Worm (Caenorhabditis elegans) whole organism, L2 larva: Measurements from ENCODE around the gene cest-3.

Experiments used
- C34F6.9 ChIP-seq: fragments of 150-350 bp; optimal IDR thresholded peaks from 2 replicates; lab custom pipeline; 2014; ENCODE audit warnings: missing biosample characterization, missing genetic modification characterization
- F13H6.1 ChIP-seq: sonication (generic microtip); optimal IDR thresholded peaks from 2 replicates; lab custom pipeline; 2016; ENCODE audit warnings: missing genetic modification characterization, missing compliant biosample characterization
- R02D3.7 ChIP-seq: fragments of 150-350 bp; optimal IDR thresholded peaks from 2 replicates; lab custom pipeline; 2014; ENCODE audit warnings: missing biosample characterization, missing genetic modification characterization
- Y55F3AM.14 ChIP-seq: fragments of 200-800 bp; sonication (Bioruptor generic); optimal IDR thresholded peaks from 2 replicates; lab custom pipeline; 2018; ENCODE audit warnings: mild to moderate bottlenecking, missing genetic modification characterization, missing compliant biosample characterization
- ZK546.5 ChIP-seq: sonication (generic microtip); optimal IDR thresholded peaks from 2 replicates; lab custom pipeline; 2017; ENCODE audit warnings: missing biosample characterization, missing genetic modification characterization
- alr-1 ChIP-seq: fragments of 150-350 bp; optimal IDR thresholded peaks from 2 replicates; lab custom pipeline; 2014; ENCODE audit warnings: missing biosample characterization, missing genetic modification characterization
- aly-2 ChIP-seq: fragments of 150-350 bp; optimal IDR thresholded peaks from 2 replicates; lab custom pipeline; 2014; ENCODE audit warnings: missing biosample characterization, missing genetic modification characterization
- ceh-16 ChIP-seq: fragments of 150-350 bp; optimal IDR thresholded peaks from 2 replicates; lab custom pipeline; 2014; ENCODE audit warnings: missing biosample characterization, missing genetic modification characterization
- ceh-82 ChIP-seq: fragments of 150-350 bp; optimal IDR thresholded peaks from 2 replicates; lab custom pipeline; 2014; ENCODE audit warnings: missing biosample characterization, missing genetic modification characterization
- crh-2 ChIP-seq: sonication (generic microtip); optimal IDR thresholded peaks from 2 replicates; lab custom pipeline; 2017; ENCODE audit warnings: missing biosample characterization, missing genetic modification characterization
- egl-27 ChIP-seq: sonication (generic microtip); optimal IDR thresholded peaks from 3 replicates; lab custom pipeline; 2017; ENCODE audit warnings: missing biosample characterization, missing genetic modification reagents, missing genetic modification characterization
- elt-3 ChIP-seq: sonication (generic microtip); optimal IDR thresholded peaks from 2 replicates; lab custom pipeline; 2017; ENCODE audit warnings: missing biosample characterization, missing genetic modification characterization
- fos-1 ChIP-seq: fragments of 150-350 bp; optimal IDR thresholded peaks from 2 replicates; lab custom pipeline; 2014; ENCODE audit warnings: missing biosample characterization, missing genetic modification characterization
- lin-13 ChIP-seq: fragments of 150-350 bp; optimal IDR thresholded peaks from 2 replicates; lab custom pipeline; 2014; ENCODE audit warnings: missing biosample characterization, missing genetic modification reagents, missing genetic modification characterization
- lin-39 ChIP-seq: fragments of 150-350 bp; optimal IDR thresholded peaks from 2 replicates; lab custom pipeline; 2014; ENCODE audit warnings: missing biosample characterization, missing genetic modification reagents, missing genetic modification characterization
- lsy-2 ChIP-seq, 2 experiments: fragments of 150-350 bp in 1 of 2; sonication (generic microtip) in 1 of 2; optimal IDR thresholded peaks; 2 replicates each; lab custom pipeline; 2014 to 2017; ENCODE audit warnings: missing biosample characterization in 2 of 2, missing genetic modification characterization in 2 of 2
- mbf-1 ChIP-seq: sonication (generic microtip); optimal IDR thresholded peaks from 2 replicates; lab custom pipeline; 2017; ENCODE audit warnings: missing biosample characterization, missing genetic modification characterization
- mdl-1 ChIP-seq, 2 experiments: fragments of 150-350 bp in 1 of 2; sonication (generic microtip) in 1 of 2; optimal IDR thresholded peaks; 2 replicates each; lab custom pipeline; 2017; ENCODE audit warnings: missing biosample characterization in 2 of 2, missing genetic modification characterization in 2 of 2
- nhr-10 ChIP-seq: sonication (generic microtip); optimal IDR thresholded peaks from 2 replicates; lab custom pipeline; 2017; ENCODE audit warnings: missing biosample characterization, missing genetic modification characterization
- nhr-11 ChIP-seq: fragments of 150-350 bp; optimal IDR thresholded peaks from 2 replicates; lab custom pipeline; 2014; ENCODE audit warnings: missing biosample characterization, missing genetic modification characterization
- nhr-12 ChIP-seq: fragments of 150-350 bp; optimal IDR thresholded peaks from 2 replicates; lab custom pipeline; 2014; ENCODE audit warnings: missing biosample characterization, missing genetic modification characterization
- nhr-129 ChIP-seq: fragments of 150-350 bp; optimal IDR thresholded peaks from 2 replicates; lab custom pipeline; 2014; ENCODE audit warnings: missing biosample characterization, missing genetic modification characterization
- nhr-21 ChIP-seq: fragments of 150-350 bp; optimal IDR thresholded peaks from 2 replicates; lab custom pipeline; 2014; ENCODE audit warnings: missing biosample characterization, missing genetic modification characterization
- nhr-23 ChIP-seq: fragments of 150-350 bp; optimal IDR thresholded peaks from 2 replicates; lab custom pipeline; 2014; ENCODE audit warnings: missing biosample characterization, missing genetic modification reagents, missing genetic modification characterization
- nhr-237 ChIP-seq: fragments of 150-350 bp; optimal IDR thresholded peaks from 2 replicates; lab custom pipeline; 2014; ENCODE audit warnings: missing biosample characterization, missing genetic modification characterization
- nhr-25 ChIP-seq: fragments of 150-350 bp; sonication (generic microtip); optimal IDR thresholded peaks from 3 replicates; lab custom pipeline; 2014; ENCODE audit warnings: missing biosample characterization, missing genetic modification characterization
- nhr-6 ChIP-seq: fragments of 150-350 bp; optimal IDR thresholded peaks from 2 replicates; lab custom pipeline; 2014; ENCODE audit warnings: missing biosample characterization, missing genetic modification characterization
- nhr-77 ChIP-seq: fragments of 150-350 bp; optimal IDR thresholded peaks from 2 replicates; lab custom pipeline; 2014; ENCODE audit warnings: missing biosample characterization, missing genetic modification characterization
- peb-1 ChIP-seq: fragments of 150-350 bp; optimal IDR thresholded peaks from 2 replicates; lab custom pipeline; 2014; ENCODE audit warnings: missing biosample characterization, missing genetic modification characterization
- sem-4 ChIP-seq: fragments of 150-350 bp; optimal IDR thresholded peaks from 2 replicates; lab custom pipeline; 2014; ENCODE audit warnings: missing biosample characterization, missing genetic modification reagents, missing genetic modification characterization
- sma-3 ChIP-seq: sonication (generic microtip); optimal IDR thresholded peaks from 2 replicates; lab custom pipeline; 2016; ENCODE audit warnings: missing genetic modification reagents, missing genetic modification characterization, missing compliant biosample characterization
- sma-9 ChIP-seq, 2 experiments: fragments of 150-350 bp in 1 of 2; sonication (generic microtip) in 1 of 2; optimal IDR thresholded peaks; 2 replicates each; lab custom pipeline; 2014 to 2016; ENCODE audit warnings: missing genetic modification characterization in 2 of 2, mild to moderate bottlenecking in 1 of 2, missing biosample characterization in 1 of 2, missing compliant biosample characterization in 1 of 2, missing genetic modification reagents in 1 of 2, moderate library complexity in 1 of 2
- snpc-4 ChIP-seq: fragments of 150-350 bp; optimal IDR thresholded peaks from 2 replicates; lab custom pipeline; 2014; ENCODE audit warnings: missing biosample characterization, missing genetic modification characterization
- unc-39 ChIP-seq: fragments of 150-350 bp; optimal IDR thresholded peaks from 2 replicates; lab custom pipeline; 2014; ENCODE audit warnings: missing biosample characterization, missing genetic modification characterization
- unc-55 ChIP-seq: fragments of 150-350 bp; sonication (generic microtip); optimal IDR thresholded peaks from 3 replicates; lab custom pipeline; 2014; ENCODE audit warnings: missing biosample characterization, missing genetic modification reagents, missing genetic modification characterization
- unc-62 ChIP-seq: fragments of 150-350 bp; optimal IDR thresholded peaks from 2 replicates; lab custom pipeline; 2014; ENCODE audit warnings: missing biosample characterization, missing genetic modification reagents, missing genetic modification characterization
- zag-1 ChIP-seq: fragments of 150-350 bp; optimal IDR thresholded peaks from 2 replicates; lab custom pipeline; 2014; ENCODE audit warnings: missing biosample characterization, missing genetic modification characterization
- ztf-1 ChIP-seq: fragments of 200-800 bp; sonication (Bioruptor generic); conservative IDR thresholded peaks from 2 replicates; pipeline ENCODE4 v1.3.6; 2022; ENCODE audit warnings: missing genetic modification characterization, missing compliant biosample characterization

The cest-3 gene

DNA sequence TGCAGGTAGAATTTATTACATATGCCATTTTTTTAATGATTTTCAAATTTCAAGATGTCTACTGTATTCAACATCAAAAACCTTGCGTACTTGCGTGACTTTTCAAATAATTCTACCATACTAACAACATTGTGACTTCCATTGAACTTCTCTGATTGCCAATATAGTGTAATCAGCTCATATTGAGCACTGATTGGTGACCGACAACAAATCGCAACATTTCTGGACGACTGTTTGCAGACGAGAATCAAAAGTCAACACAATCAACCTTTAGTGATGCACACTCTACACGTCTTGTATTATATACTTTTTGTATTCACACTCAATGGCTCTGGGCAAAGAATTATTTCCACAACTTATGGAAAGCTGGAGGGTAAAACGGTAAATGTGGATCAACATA is at the start of gene cest-3:
Gene cest-3, plus strand, starts transcription at position 190 of the 400 bp plus-strand sequence.
- TF ChIP-seq nhr-10 (tag; lab: Kevin White, UChicago) (no peak), nhr-6 (tag; lab: Kevin White, UChicago) (no peak), sma-9 (GFP tag; optimal IDR thresholded peaks at IDR 0.05; lab: Kevin White, UChicago) (peak; percentile 7), sma-9 (tag; optimal IDR thresholded peaks at IDR 0.05; lab: Kevin White, UChicago) (no peak), fos-1 (tag; lab: Kevin White, UChicago) (peak; percentile 13)

DNA sequence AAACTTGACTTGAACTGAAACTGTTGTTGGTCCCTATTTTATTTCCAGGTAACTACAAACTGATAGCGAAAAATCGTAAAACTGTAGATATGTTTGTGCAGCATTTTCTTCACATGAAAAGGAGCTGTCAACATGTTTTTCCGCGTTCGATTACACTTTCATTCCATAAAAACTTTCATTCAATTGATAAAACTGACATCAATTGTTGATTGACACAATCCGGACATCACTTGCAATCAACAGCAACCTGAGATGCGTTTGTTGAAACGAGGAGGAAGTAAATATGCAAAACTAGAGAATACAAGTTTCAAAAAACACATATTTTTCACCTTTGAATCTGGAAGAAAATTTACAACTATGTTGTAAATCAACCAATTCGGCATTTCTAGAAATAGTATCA is 44.1 kb upstream of the cest-3 start:
- TF ChIP-seq nhr-25 (tag; lab: Kevin White, UChicago) (no peak), ZK546.5 (tag; lab: Kevin White, UChicago) (no peak), nhr-129 (tag; lab: Kevin White, UChicago) (no peak), nhr-12 (tag; lab: Kevin White, UChicago) (no peak), unc-39 (no peak), elt-3 (tag; lab: Kevin White, UChicago) (no peak), unc-62 (no peak), mdl-1 (tag; optimal IDR thresholded peaks at IDR 0.05; lab: Kevin White, UChicago) (no peak), Y55F3AM.14 (GFP tag; lab: Kevin White, UChicago) (no peak), snpc-4 (no peak), ceh-16 (tag; lab: Kevin White, UChicago) (no peak), aly-2 (tag; lab: Kevin White, UChicago) (no peak), C34F6.9 (tag; lab: Kevin White, UChicago) (no peak), zag-1 (tag; lab: Kevin White, UChicago) (no peak), nhr-237 (tag; lab: Kevin White, UChicago) (no peak), nhr-6 (tag; lab: Kevin White, UChicago) (no peak), sma-3 (GFP tag; lab: Kevin White, UChicago) (no peak)

DNA sequence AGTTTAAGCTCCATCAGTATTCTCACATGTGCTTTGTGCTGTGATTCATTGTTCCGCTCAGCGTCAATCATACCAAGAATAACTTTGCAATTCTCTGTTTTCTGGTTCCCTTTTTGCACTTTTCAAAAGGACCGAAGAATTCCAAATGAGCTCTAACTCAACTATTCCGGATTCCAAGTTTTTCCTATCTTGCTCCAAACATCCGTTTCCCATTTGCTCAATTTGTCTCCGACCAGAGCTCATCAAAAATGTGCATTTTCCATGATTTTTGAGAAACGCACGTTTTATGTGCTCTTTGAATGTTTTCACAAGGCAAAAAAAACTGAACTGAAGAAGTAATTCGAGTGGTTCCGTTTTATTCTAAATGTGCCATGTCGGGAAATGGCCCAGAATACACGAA is 43.1 kb upstream of the cest-3 start:
- TF ChIP-seq sem-4 (tag; lab: Kevin White, UChicago) = peak; percentile 49
- TF ChIP-seq peb-1 (tag; lab: Kevin White, UChicago) = no peak
- TF ChIP-seq C34F6.9 (tag; lab: Kevin White, UChicago) = no peak
- no peak for TF ChIP-seq alr-1 (tag; lab: Kevin White, UChicago)
- TF ChIP-seq zag-1 (tag; lab: Kevin White, UChicago) = no peak
- no peak for TF ChIP-seq ceh-82
- no peak for TF ChIP-seq sma-3 (GFP tag; lab: Kevin White, UChicago)
- TF ChIP-seq nhr-21 (tag; lab: Kevin White, UChicago) = no peak
- no peak for TF ChIP-seq lin-13
- TF ChIP-seq fos-1 (tag; lab: Kevin White, UChicago) = no peak
- no peak for TF ChIP-seq nhr-11 (tag; lab: Kevin White, UChicago)
- TF ChIP-seq F13H6.1 (tag; lab: Kevin White, UChicago) = no peak
- peak; percentile 16 for TF ChIP-seq nhr-129 (tag; lab: Kevin White, UChicago)
- TF ChIP-seq elt-3 (tag; lab: Kevin White, UChicago) = no peak
- peak; percentile 38 for TF ChIP-seq unc-55 (GFP tag; lab: Kevin White, UChicago)
- TF ChIP-seq nhr-23 = no peak
- TF ChIP-seq lsy-2 (tag; optimal IDR thresholded peaks at IDR 0.05; lab: Kevin White, UChicago) = peak in 1 of 2 experiments; percentile 7
- no peak for TF ChIP-seq nhr-77
- no peak for TF ChIP-seq nhr-6 (tag; lab: Kevin White, UChicago)
- TF ChIP-seq R02D3.7 = no peak
- no peak for TF ChIP-seq lin-39
- TF ChIP-seq Y55F3AM.14 (GFP tag; lab: Kevin White, UChicago) = no peak
- TF ChIP-seq sma-9 (GFP tag; optimal IDR thresholded peaks at IDR 0.05; lab: Kevin White, UChicago) = peak; percentile 50
- no peak for TF ChIP-seq sma-9 (tag; optimal IDR thresholded peaks at IDR 0.05; lab: Kevin White, UChicago)
- TF ChIP-seq egl-27 = no peak
- no peak for TF ChIP-seq ztf-1 (GFP tag; lab: Robert Waterston, UW)
- no peak for TF ChIP-seq unc-62
- TF ChIP-seq mbf-1 (tag; lab: Kevin White, UChicago) = no peak
- TF ChIP-seq nhr-25 (tag; lab: Kevin White, UChicago) = no peak
- peak; percentile 1 for TF ChIP-seq crh-2 (tag; lab: Kevin White, UChicago)
